Worm (Caenorhabditis elegans): ENCODE measurements around the gene F47B8.13.

ce11 chrV:14283241-14283640, 36.3 kb downstream of the F47B8.13 start, which contains the start of gene F40G12.10:
- TF ChIP-seq him-1 (tag; optimal IDR thresholded peaks at IDR 0.05) (no peak), dao-5 (tag; optimal IDR thresholded peaks at IDR 0.05) (no peak)
